Worm (Caenorhabditis elegans) whole organism, L3 larva: ENCODE data around the gene F46H5.11.

Experiments used
- ZK546.5 ChIP-seq: sonication (generic microtip); optimal IDR thresholded peaks from 2 replicates; lab custom pipeline; 2017; ENCODE audit warnings: missing biosample characterization, missing genetic modification characterization
- aly-2 ChIP-seq: fragments of 150-350 bp; optimal IDR thresholded peaks from 2 replicates; lab custom pipeline; 2014; ENCODE audit warnings: missing biosample characterization, missing genetic modification characterization
- ama-1 ChIP-seq: fragments of 150-350 bp; optimal IDR thresholded peaks from 2 replicates; lab custom pipeline; 2018
- ceh-16 ChIP-seq: sonication (generic microtip); optimal IDR thresholded peaks from 2 replicates; lab custom pipeline; 2017; ENCODE audit warnings: missing biosample characterization, missing genetic modification characterization
- ceh-28 ChIP-seq: fragments of 150-350 bp; optimal IDR thresholded peaks from 2 replicates; lab custom pipeline; 2014; ENCODE audit warnings: missing biosample characterization, missing genetic modification reagents, missing genetic modification characterization
- ceh-82 ChIP-seq: fragments of 150-350 bp; optimal IDR thresholded peaks from 2 replicates; lab custom pipeline; 2014; ENCODE audit warnings: missing biosample characterization, missing genetic modification characterization
- daf-12 ChIP-seq: fragments of 150-350 bp; optimal IDR thresholded peaks from 2 replicates; lab custom pipeline; 2014; ENCODE audit warnings: missing biosample characterization, missing genetic modification reagents, missing genetic modification characterization
- egl-27 ChIP-seq: sonication (generic microtip); optimal IDR thresholded peaks from 4 replicates; lab custom pipeline; 2017; ENCODE audit warnings: missing biosample characterization, missing genetic modification reagents, missing genetic modification characterization
- egl-5 ChIP-seq: fragments of 150-350 bp; optimal IDR thresholded peaks from 2 replicates; lab custom pipeline; 2017; ENCODE audit warnings: missing biosample characterization, missing genetic modification reagents, missing genetic modification characterization, inconsistent platforms
- elt-1 ChIP-seq: fragments of 150-350 bp; optimal IDR thresholded peaks from 2 replicates; lab custom pipeline; 2014; ENCODE audit warnings: missing biosample characterization, missing genetic modification characterization
- elt-2 ChIP-seq: sonication (generic microtip); optimal IDR thresholded peaks from 2 replicates; lab custom pipeline; 2016; ENCODE audit warnings: missing genetic modification reagents, mild to moderate bottlenecking, missing genetic modification characterization, missing compliant biosample characterization
- elt-3 ChIP-seq, 3 experiments: fragments of 150-350 bp in 1 of 3; sonication (generic microtip) in 2 of 3; optimal IDR thresholded peaks; 2 replicates in 2 of 3; 4 replicates in 1 of 3; lab custom pipeline; 2014 to 2017; ENCODE audit warnings: missing biosample characterization in 3 of 3, missing genetic modification characterization in 3 of 3
- eor-1 ChIP-seq, 2 experiments: fragments of 150-350 bp; optimal IDR thresholded peaks; 2 replicates each; lab custom pipeline; 2014 to 2018; ENCODE audit warnings: missing biosample characterization in 2 of 2, missing genetic modification characterization in 2 of 2
- fkh-10 ChIP-seq: sonication (generic microtip); optimal IDR thresholded peaks from 2 replicates; lab custom pipeline; 2017; ENCODE audit warnings: missing biosample characterization, missing genetic modification reagents, missing genetic modification characterization
- fkh-2 ChIP-seq: fragments of 150-350 bp; optimal IDR thresholded peaks from 2 replicates; lab custom pipeline; 2014; ENCODE audit warnings: missing biosample characterization, missing genetic modification reagents, missing genetic modification characterization
- fos-1 ChIP-seq: fragments of 150-350 bp; optimal IDR thresholded peaks from 2 replicates; lab custom pipeline; 2014; ENCODE audit warnings: missing biosample characterization, missing genetic modification characterization
- jun-1 ChIP-seq: fragments of 150-350 bp; optimal IDR thresholded peaks from 2 replicates; lab custom pipeline; 2014; ENCODE audit warnings: missing biosample characterization, missing genetic modification reagents, missing genetic modification characterization
- lin-15B ChIP-seq: fragments of 150-350 bp; optimal IDR thresholded peaks from 2 replicates; lab custom pipeline; 2014; ENCODE audit warnings: missing biosample characterization, missing genetic modification characterization
- lin-39 ChIP-seq: fragments of 150-350 bp; optimal IDR thresholded peaks from 2 replicates; lab custom pipeline; 2018; ENCODE audit warnings: missing biosample characterization, missing genetic modification reagents, missing genetic modification characterization
- lsy-12 ChIP-seq: sonication (generic microtip); optimal IDR thresholded peaks from 2 replicates; lab custom pipeline; 2016; ENCODE audit warnings: mild to moderate bottlenecking, missing genetic modification characterization, missing compliant biosample characterization
- mdl-1 ChIP-seq: fragments of 150-350 bp; optimal IDR thresholded peaks from 2 replicates; lab custom pipeline; 2014; ENCODE audit warnings: missing biosample characterization, missing genetic modification characterization
- mml-1 ChIP-seq: fragments of 150-350 bp; sonication (generic microtip); optimal IDR thresholded peaks from 3 replicates; lab custom pipeline; 2014; ENCODE audit warnings: missing biosample characterization, missing genetic modification characterization
- nfya-1 ChIP-seq: sonication (generic microtip); optimal IDR thresholded peaks from 2 replicates; lab custom pipeline; 2017; ENCODE audit warnings: missing genetic modification characterization, mild to moderate bottlenecking, missing compliant biosample characterization, antibody characterized with exemption, moderate library complexity; ENCODE audit not compliant: insufficient read depth
- nhr-11 ChIP-seq: fragments of 150-350 bp; optimal IDR thresholded peaks from 2 replicates; lab custom pipeline; 2014; ENCODE audit warnings: missing biosample characterization, missing genetic modification characterization
- nhr-12 ChIP-seq: fragments of 150-350 bp; optimal IDR thresholded peaks from 2 replicates; lab custom pipeline; 2014; ENCODE audit warnings: missing biosample characterization, missing genetic modification characterization
- nhr-237 ChIP-seq: fragments of 150-350 bp; optimal IDR thresholded peaks from 2 replicates; lab custom pipeline; 2014; ENCODE audit warnings: missing biosample characterization, missing genetic modification characterization
- nhr-25 ChIP-seq: sonication (generic microtip); optimal IDR thresholded peaks from 2 replicates; lab custom pipeline; 2017; ENCODE audit warnings: missing biosample characterization, missing genetic modification characterization
- nhr-28 ChIP-seq: fragments of 150-350 bp; optimal IDR thresholded peaks from 2 replicates; lab custom pipeline; 2014; ENCODE audit warnings: missing biosample characterization, missing genetic modification characterization
- nhr-43 ChIP-seq: sonication (generic microtip); optimal IDR thresholded peaks from 2 replicates; lab custom pipeline; 2016; ENCODE audit warnings: mild to moderate bottlenecking, missing genetic modification characterization, missing compliant biosample characterization; ENCODE audit not compliant: poor library complexity, severe bottlenecking
- nhr-67 ChIP-seq: fragments of 150-350 bp; optimal IDR thresholded peaks from 2 replicates; lab custom pipeline; 2014; ENCODE audit warnings: missing biosample characterization, missing genetic modification characterization
- nhr-76 ChIP-seq: fragments of 150-350 bp; sonication (generic microtip); optimal IDR thresholded peaks from 5 replicates; lab custom pipeline; 2014; ENCODE audit warnings: missing biosample characterization, missing genetic modification characterization
- nhr-77 ChIP-seq: fragments of 150-350 bp; optimal IDR thresholded peaks from 2 replicates; lab custom pipeline; 2014; ENCODE audit warnings: missing biosample characterization, missing genetic modification characterization
- sea-2 ChIP-seq: fragments of 150-350 bp; sonication (generic microtip); optimal IDR thresholded peaks from 4 replicates; lab custom pipeline; 2014; ENCODE audit warnings: missing biosample characterization, missing genetic modification reagents, missing genetic modification characterization
- skn-1 ChIP-seq: fragments of 150-350 bp; optimal IDR thresholded peaks from 2 replicates; lab custom pipeline; 2014; ENCODE audit warnings: missing biosample characterization, missing genetic modification characterization
- snpc-4 ChIP-seq: fragments of 150-350 bp; optimal IDR thresholded peaks from 2 replicates; lab custom pipeline; 2014; ENCODE audit warnings: missing biosample characterization, missing genetic modification characterization
- tbx-2 ChIP-seq: sonication (generic microtip); optimal IDR thresholded peaks from 2 replicates; lab custom pipeline; 2016; ENCODE audit warnings: mild to moderate bottlenecking, missing genetic modification characterization, missing compliant biosample characterization
- unc-39 ChIP-seq: sonication (generic microtip); optimal IDR thresholded peaks from 4 replicates; lab custom pipeline; 2017; ENCODE audit warnings: missing biosample characterization, missing genetic modification characterization
- unc-62 ChIP-seq: fragments of 150-350 bp; sonication (generic microtip); optimal IDR thresholded peaks from 4 replicates; lab custom pipeline; 2014; ENCODE audit warnings: missing biosample characterization, missing genetic modification reagents, missing genetic modification characterization
- zag-1 ChIP-seq: fragments of 150-350 bp; optimal IDR thresholded peaks from 2 replicates; lab custom pipeline; 2014; ENCODE audit warnings: missing biosample characterization, missing genetic modification characterization
- ztf-11 ChIP-seq: fragments of 150-350 bp; optimal IDR thresholded peaks from 2 replicates; lab custom pipeline; 2014; ENCODE audit warnings: missing biosample characterization, missing genetic modification characterization
- ztf-4 ChIP-seq: fragments of 150-350 bp; optimal IDR thresholded peaks from 2 replicates; lab custom pipeline; 2014; ENCODE audit warnings: missing biosample characterization, missing genetic modification characterization

The F46H5.11 gene

ce11 chrX:7229357-7229756 lies 42.5 kb downstream of the F46H5.11 start:
- TF ChIP-seq egl-27 (tag; lab: Kevin White, UChicago) (no peak), ztf-4 (tag; lab: Kevin White, UChicago) (no peak), elt-2 (tag; lab: Kevin White, UChicago) (no peak), sea-2 (no peak), nhr-67 (tag; lab: Kevin White, UChicago) (no peak), jun-1 (tag; lab: Kevin White, UChicago) (no peak), elt-1 (no peak), nhr-12 (tag; lab: Kevin White, UChicago) (no peak), ztf-11 (no peak), ama-1 (lab: Kevin White, UChicago) (no peak), nhr-25 (tag; lab: Kevin White, UChicago) (no peak), elt-3 (tag; optimal IDR thresholded peaks at IDR 0.05; lab: Kevin White, UChicago) (no peak), lin-39 (tag; lab: Kevin White, UChicago) (no peak), skn-1 (tag; lab: Kevin White, UChicago) (no peak), mdl-1 (tag; lab: Kevin White, UChicago) (no peak), daf-12 (tag; lab: Kevin White, UChicago) (no peak), ZK546.5 (tag; lab: Kevin White, UChicago) (no peak), egl-5 (tag; lab: Kevin White, UChicago) (no peak)

ce11 chrX:7225028-7225427 lies 46.8 kb downstream of the F46H5.11 start:
- no peak for TF ChIP-seq nhr-43 (tag; lab: Kevin White, UChicago)
- TF ChIP-seq ceh-28, result no peak
- TF ChIP-seq egl-5 (tag; lab: Kevin White, UChicago), result peak; percentile 63

ce11 chrX:7224510-7224909 lies 47.4 kb downstream of the F46H5.11 start:
- TF ChIP-seq nhr-67 (tag; lab: Kevin White, UChicago), result no peak
- no peak for TF ChIP-seq nhr-28
- no peak for TF ChIP-seq nhr-77 (tag; lab: Kevin White, UChicago)
- no peak for TF ChIP-seq tbx-2 (tag; lab: Kevin White, UChicago)
- no peak for TF ChIP-seq nhr-25 (tag; lab: Kevin White, UChicago)
- TF ChIP-seq nhr-11 (tag; lab: Kevin White, UChicago), result no peak
- TF ChIP-seq eor-1 (tag; optimal IDR thresholded peaks at IDR 0.05; lab: Kevin White, UChicago), result no peak
- TF ChIP-seq lsy-12, result no peak
- no peak for TF ChIP-seq elt-3 (tag; optimal IDR thresholded peaks at IDR 0.05; lab: Kevin White, UChicago)
- TF ChIP-seq jun-1 (tag; lab: Kevin White, UChicago), result no peak
- TF ChIP-seq fos-1 (tag; lab: Kevin White, UChicago), result no peak
- TF ChIP-seq ceh-16 (tag; lab: Kevin White, UChicago), result no peak
- no peak for TF ChIP-seq mml-1 (tag; lab: Kevin White, UChicago)
- no peak for TF ChIP-seq mdl-1 (tag; lab: Kevin White, UChicago)
- no peak for TF ChIP-seq ZK546.5 (tag; lab: Kevin White, UChicago)
- TF ChIP-seq fkh-2, result no peak

ce11 chrX:7222383-7222782 lies 49.5 kb downstream of the F46H5.11 start:
- TF ChIP-seq snpc-4 (tag; lab: Kevin White, UChicago) (peak; percentile 2), eor-1 (tag; optimal IDR thresholded peaks at IDR 0.05; lab: Kevin White, UChicago) (no peak), elt-3 (tag; optimal IDR thresholded peaks at IDR 0.05; lab: Kevin White, UChicago) (no peak), fkh-10 (GFP tag; lab: Kevin White, UChicago) (no peak), ceh-28 (no peak), unc-62 (no peak), lin-15B (tag; lab: Kevin White, UChicago) (no peak), lin-39 (tag; lab: Kevin White, UChicago) (peak; percentile 63), unc-39 (tag; lab: Kevin White, UChicago) (no peak), sea-2 (no peak), nfya-1 (peak; percentile 44)

- TF ChIP-seq jun-1 (tag; lab: Kevin White, UChicago), result no peak
- no peak for TF ChIP-seq snpc-4 (tag; lab: Kevin White, UChicago)
- TF ChIP-seq unc-39 (tag; lab: Kevin White, UChicago), result no peak
- TF ChIP-seq ceh-82 (tag; lab: Kevin White, UChicago), result no peak
- no peak for TF ChIP-seq aly-2 (tag; lab: Kevin White, UChicago)
- TF ChIP-seq unc-62, result no peak
- no peak for TF ChIP-seq nhr-237 (tag; lab: Kevin White, UChicago)
- TF ChIP-seq ama-1 (lab: Kevin White, UChicago), result no peak
- no peak for TF ChIP-seq ztf-4 (tag; lab: Kevin White, UChicago)
- TF ChIP-seq nhr-11 (tag; lab: Kevin White, UChicago), result no peak
- TF ChIP-seq nhr-76 (tag; lab: Kevin White, UChicago), result no peak
- TF ChIP-seq nhr-28, result no peak
- TF ChIP-seq ceh-28, result no peak
- TF ChIP-seq zag-1, result no peak
- no peak for TF ChIP-seq nhr-12 (tag; lab: Kevin White, UChicago)
- no peak for TF ChIP-seq mml-1 (tag; lab: Kevin White, UChicago)
- no peak for TF ChIP-seq nhr-25 (tag; lab: Kevin White, UChicago)
Measured at ce11 chrX:7220209-7220608, 51.7 kb downstream of the F46H5.11 start.
